Fruit fly (Drosophila melanogaster) whole organism, embryonic: Measurements from ENCODE around the gene CG13081.
A peak's percentile ranks its signal among the peaks of the same experiment; 100 is the strongest.

ENCODE experiments used
- Atf6 ChIP-seq: fragments of 200-800 bp; sonication (Bioruptor generic); IDR thresholded peaks from 2 replicates; pipeline ENCODE4 v1.3.6; 2022; ENCODE audit warnings: missing biosample characterization, missing genetic modification characterization
- B-H1 ChIP-seq: fragments of 200-800 bp; sonication (Bioruptor generic); IDR thresholded peaks from 3 replicates; pipeline ENCODE4 v1.3.6; 2022; ENCODE audit warnings: missing biosample characterization, missing genetic modification characterization
- B-H2 ChIP-seq: fragments of 200-800 bp; sonication (Bioruptor generic); optimal IDR thresholded peaks from 2 replicates; lab custom pipeline; 2018; ENCODE audit warnings: missing biosample characterization, mild to moderate bottlenecking, missing genetic modification characterization
- BEAF-32 ChIP-seq: fragments of 200-800 bp; sonication (Bioruptor generic); optimal IDR thresholded peaks from 3 replicates; lab custom pipeline; 2017; ENCODE audit warnings: missing biosample characterization, missing genetic modification characterization, mild to moderate bottlenecking, moderate library complexity, missing genetic modification reagents
- CG10267 ChIP-seq: fragments of 200-800 bp; sonication (Bioruptor generic); optimal IDR thresholded peaks from 2 replicates; lab custom pipeline; 2018; ENCODE audit warnings: missing biosample characterization, mild to moderate bottlenecking, missing genetic modification characterization, moderate library complexity
- CG13624 ChIP-seq: fragments of 200-800 bp; sonication (Bioruptor generic); optimal IDR thresholded peaks from 2 replicates; lab custom pipeline; 2016; ENCODE audit warnings: missing biosample characterization, missing genetic modification characterization
- CG14710 ChIP-seq: fragments of 200-800 bp; sonication (Bioruptor generic); optimal IDR thresholded peaks from 3 replicates; lab custom pipeline; 2019; ENCODE audit warnings: missing biosample characterization, mild to moderate bottlenecking, missing genetic modification characterization, moderate library complexity
- CG15514 ChIP-seq: fragments of 200-800 bp; sonication (Bioruptor generic); optimal IDR thresholded peaks from 3 replicates; lab custom pipeline; 2017; ENCODE audit warnings: missing biosample characterization, missing genetic modification characterization, mild to moderate bottlenecking, moderate library complexity, missing genetic modification reagents
- CG1603 ChIP-seq: fragments of 200-800 bp; sonication (Bioruptor generic); optimal IDR thresholded peaks from 2 replicates; lab custom pipeline; 2019; ENCODE audit warnings: missing biosample characterization, mild to moderate bottlenecking, missing genetic modification characterization, moderate library complexity
- CG17359 ChIP-seq: fragments of 200-800 bp; sonication (Bioruptor generic); optimal IDR thresholded peaks from 3 replicates; lab custom pipeline; 2018; ENCODE audit warnings: missing biosample characterization, mild to moderate bottlenecking, missing genetic modification characterization, moderate library complexity
- CG18599 ChIP-seq: fragments of 200-800 bp; sonication (Bioruptor generic); optimal IDR thresholded peaks from 3 replicates; lab custom pipeline; 2017; ENCODE audit warnings: missing biosample characterization, missing genetic modification characterization, mild to moderate bottlenecking, moderate library complexity, missing genetic modification reagents
- CG18619 ChIP-seq: fragments of 200-800 bp; sonication (Bioruptor generic); optimal IDR thresholded peaks from 3 replicates; lab custom pipeline; 2017; ENCODE audit warnings: missing biosample characterization, mild to moderate bottlenecking, missing genetic modification characterization
- CG2116 ChIP-seq: fragments of 200-800 bp; sonication (Bioruptor generic); optimal IDR thresholded peaks from 3 replicates; lab custom pipeline; 2018; ENCODE audit warnings: missing biosample characterization, mild to moderate bottlenecking, missing genetic modification characterization
- CG2120 ChIP-seq: fragments of 200-800 bp; sonication (Bioruptor generic); optimal IDR thresholded peaks from 3 replicates; lab custom pipeline; 2016; ENCODE audit warnings: missing biosample characterization, missing genetic modification characterization
- CG30431 ChIP-seq: fragments of 200-800 bp; sonication (Bioruptor generic); optimal IDR thresholded peaks from 2 replicates; lab custom pipeline; 2017; ENCODE audit warnings: missing biosample characterization, missing genetic modification characterization
- CG34422 ChIP-seq: fragments of 200-800 bp; sonication (Bioruptor generic); IDR thresholded peaks from 3 replicates; pipeline ENCODE4 v1.3.6; 2022; ENCODE audit warnings: missing biosample characterization, missing genetic modification characterization
- CG4617 ChIP-seq: fragments of 200-800 bp; sonication (Bioruptor generic); optimal IDR thresholded peaks from 3 replicates; lab custom pipeline; 2016; ENCODE audit warnings: missing biosample characterization, missing genetic modification characterization, borderline replicate concordance
- CG6854 ChIP-seq: fragments of 200-800 bp; sonication (Bioruptor generic); optimal IDR thresholded peaks from 3 replicates; lab custom pipeline; 2017; ENCODE audit warnings: missing biosample characterization, mild to moderate bottlenecking, missing genetic modification characterization
- CG7271 ChIP-seq: fragments of 200-800 bp; sonication (Bioruptor generic); optimal IDR thresholded peaks from 2 replicates; lab custom pipeline; 2018; ENCODE audit warnings: missing biosample characterization, mild to moderate bottlenecking, missing genetic modification characterization, moderate library complexity
- CG9437 ChIP-seq: fragments of 200-800 bp; sonication (Bioruptor generic); optimal IDR thresholded peaks from 2 replicates; lab custom pipeline; 2018; ENCODE audit warnings: missing biosample characterization, mild to moderate bottlenecking, missing genetic modification characterization
- CoRest ChIP-seq: fragments of 200-800 bp; sonication (Bioruptor generic); optimal IDR thresholded peaks from 3 replicates; lab custom pipeline; 2018; ENCODE audit warnings: missing biosample characterization, mild to moderate bottlenecking, missing genetic modification characterization, moderate library complexity
- Deaf1 ChIP-seq: fragments of 200-800 bp; optimal IDR thresholded peaks from 3 replicates; lab custom pipeline; 2019; ENCODE audit warnings: missing biosample characterization, mild to moderate bottlenecking, missing genetic modification characterization, moderate library complexity
- Dp ChIP-seq: fragments of 200-800 bp; sonication (Bioruptor generic); optimal IDR thresholded peaks from 2 replicates; lab custom pipeline; 2018; ENCODE audit warnings: missing biosample characterization, mild to moderate bottlenecking, missing genetic modification characterization, moderate library complexity
- Drgx ChIP-seq: fragments of 200-800 bp; sonication (Bioruptor generic); IDR thresholded peaks from 2 replicates; pipeline ENCODE4 v1.3.6; 2022; ENCODE audit warnings: missing biosample characterization, missing genetic modification characterization
- E2f1 ChIP-seq: fragments of 200-800 bp; sonication (Bioruptor generic); IDR thresholded peaks from 2 replicates; pipeline ENCODE4 v1.3.6; 2022; ENCODE audit warnings: missing biosample characterization, missing genetic modification characterization
- Eip74EF ChIP-seq, 2 experiments: fragments of 200-800 bp in 1 of 2; fragments of >200 bp in 1 of 2; sonication (Bioruptor generic) in 1 of 2; optimal IDR thresholded peaks; 2 replicates each; lab custom pipeline; 2017 to 2019; ENCODE audit warnings: missing biosample characterization in 2 of 2, missing genetic modification characterization in 2 of 2, mild to moderate bottlenecking in 1 of 2, moderate library complexity in 1 of 2
- Ets97D ChIP-seq: fragments of 200-800 bp; sonication (Bioruptor generic); optimal IDR thresholded peaks from 3 replicates; lab custom pipeline; 2016; ENCODE audit warnings: missing biosample characterization, missing genetic modification characterization
- HLHmδ ChIP-seq: fragments of 200-800 bp; sonication (Bioruptor generic); optimal IDR thresholded peaks from 2 replicates; lab custom pipeline; 2018; ENCODE audit warnings: missing biosample characterization, mild to moderate bottlenecking, missing genetic modification characterization, moderate library complexity
- Hr51 ChIP-seq, 2 experiments: fragments of 200-800 bp; sonication (Bioruptor generic); optimal IDR thresholded peaks; 2 replicates in 1 of 2; 3 replicates in 1 of 2; lab custom pipeline; 2016 to 2018; ENCODE audit warnings: missing biosample characterization in 2 of 2, missing genetic modification characterization in 2 of 2, mild to moderate bottlenecking in 1 of 2, moderate library complexity in 1 of 2
- MESR4 ChIP-seq: fragments of 200-800 bp; sonication (Bioruptor generic); optimal IDR thresholded peaks from 2 replicates; lab custom pipeline; 2018; ENCODE audit warnings: missing biosample characterization, mild to moderate bottlenecking, missing genetic modification characterization, moderate library complexity
- Med ChIP-seq: fragments of 200-800 bp; sonication (Bioruptor generic); peaks from one replicate; lab custom pipeline; 2016; ENCODE audit warnings: missing biosample characterization, missing genetic modification characterization, mild to moderate bottlenecking, inconsistent platforms, moderate library complexity
- Myb ChIP-seq: fragments of 200-800 bp; sonication (Bioruptor generic); optimal IDR thresholded peaks from 2 replicates; lab custom pipeline; 2016; ENCODE audit warnings: missing biosample characterization, missing genetic modification characterization
- Nf-YA ChIP-seq: fragments of 200-800 bp; sonication (Bioruptor generic); IDR thresholded peaks from 2 replicates; pipeline ENCODE4 v1.3.6; 2022; ENCODE audit warnings: missing biosample characterization, missing genetic modification characterization
- Ravus ChIP-seq: fragments of 200-800 bp; sonication (Bioruptor generic); IDR thresholded peaks from 2 replicates; pipeline ENCODE4 v1.3.6; 2022; ENCODE audit warnings: missing biosample characterization, missing genetic modification characterization
- Sry-δ ChIP-seq: fragments of 200-800 bp; sonication (Bioruptor generic); optimal IDR thresholded peaks from 2 replicates; lab custom pipeline; 2016; ENCODE audit warnings: missing biosample characterization, missing genetic modification characterization
- abd-A ChIP-seq: fragments of 200-800 bp; sonication (Bioruptor generic); optimal IDR thresholded peaks from 3 replicates; lab custom pipeline; 2019; ENCODE audit warnings: missing biosample characterization, mild to moderate bottlenecking, missing genetic modification characterization, moderate library complexity
- ash1 ChIP-seq: fragments of 200-800 bp; sonication (Bioruptor generic); optimal IDR thresholded peaks from 2 replicates; lab custom pipeline; 2018; ENCODE audit warnings: missing biosample characterization, mild to moderate bottlenecking, missing genetic modification characterization
- cad ChIP-seq: fragments of >200 bp; optimal IDR thresholded peaks from 2 replicates; lab custom pipeline; 2017; ENCODE audit warnings: missing biosample characterization, missing genetic modification characterization
- crp ChIP-seq, 2 experiments: fragments of 200-800 bp; sonication (Bioruptor generic); optimal IDR thresholded peaks; 2 replicates in 1 of 2; 3 replicates in 1 of 2; lab custom pipeline; 2017; ENCODE audit warnings: missing biosample characterization in 2 of 2, missing genetic modification characterization in 2 of 2, mild to moderate bottlenecking in 1 of 2, moderate library complexity in 1 of 2
- exex ChIP-seq: fragments of 200-800 bp; sonication (Bioruptor generic); optimal IDR thresholded peaks from 4 replicates; lab custom pipeline; 2018; ENCODE audit warnings: missing biosample characterization, mild to moderate bottlenecking, missing genetic modification characterization, moderate library complexity
- fd96Cb ChIP-seq: fragments of 200-800 bp; sonication (Bioruptor generic); optimal IDR thresholded peaks from 2 replicates; lab custom pipeline; 2018; ENCODE audit warnings: missing biosample characterization, mild to moderate bottlenecking, missing genetic modification characterization, moderate library complexity
- kay ChIP-seq: fragments of 200-800 bp; sonication (Bioruptor generic); optimal IDR thresholded peaks from 2 replicates; lab custom pipeline; 2016; ENCODE audit warnings: missing biosample characterization, missing genetic modification characterization
- lbe ChIP-seq: fragments of 200-800 bp; sonication (Bioruptor generic); optimal IDR thresholded peaks from 2 replicates; lab custom pipeline; 2016; ENCODE audit warnings: missing biosample characterization, mild to moderate bottlenecking, missing genetic modification characterization
- p53 ChIP-seq: fragments of 200-800 bp; sonication (Bioruptor generic); optimal IDR thresholded peaks from 2 replicates; lab custom pipeline; 2016; ENCODE audit warnings: missing biosample characterization, missing genetic modification characterization
- pzg ChIP-seq: fragments of 200-800 bp; sonication (Bioruptor generic); optimal IDR thresholded peaks from 3 replicates; lab custom pipeline; 2018; ENCODE audit warnings: missing biosample characterization, mild to moderate bottlenecking, missing genetic modification characterization, moderate library complexity
- sd ChIP-seq: fragments of 200-800 bp; sonication (Bioruptor generic); optimal IDR thresholded peaks from 3 replicates; lab custom pipeline; 2018; ENCODE audit warnings: missing biosample characterization, mild to moderate bottlenecking, missing genetic modification characterization, moderate library complexity
- sens ChIP-seq: fragments of 200-800 bp; sonication (Bioruptor generic); peaks from one replicate; lab custom pipeline; 2016; ENCODE audit warnings: missing biosample characterization, missing genetic modification characterization
- slou ChIP-seq: fragments of 200-800 bp; sonication (Bioruptor generic); optimal IDR thresholded peaks from 3 replicates; lab custom pipeline; 2016; ENCODE audit warnings: missing biosample characterization, missing genetic modification characterization
- stwl ChIP-seq: fragments of 200-800 bp; sonication (Bioruptor generic); optimal IDR thresholded peaks from 3 replicates; lab custom pipeline; 2018; ENCODE audit warnings: missing biosample characterization, mild to moderate bottlenecking, missing genetic modification characterization, moderate library complexity
- vvl ChIP-seq: fragments of 200-800 bp; sonication (Bioruptor generic); IDR thresholded peaks from 2 replicates; pipeline ENCODE4 v1.3.6; 2022; ENCODE audit warnings: missing biosample characterization, missing genetic modification characterization
- zen ChIP-seq: fragments of 200-800 bp; sonication (Bioruptor generic); optimal IDR thresholded peaks from 3 replicates; lab custom pipeline; 2018; ENCODE audit warnings: missing biosample characterization, mild to moderate bottlenecking, missing genetic modification characterization, moderate library complexity

CG13081 gene

DNA sequence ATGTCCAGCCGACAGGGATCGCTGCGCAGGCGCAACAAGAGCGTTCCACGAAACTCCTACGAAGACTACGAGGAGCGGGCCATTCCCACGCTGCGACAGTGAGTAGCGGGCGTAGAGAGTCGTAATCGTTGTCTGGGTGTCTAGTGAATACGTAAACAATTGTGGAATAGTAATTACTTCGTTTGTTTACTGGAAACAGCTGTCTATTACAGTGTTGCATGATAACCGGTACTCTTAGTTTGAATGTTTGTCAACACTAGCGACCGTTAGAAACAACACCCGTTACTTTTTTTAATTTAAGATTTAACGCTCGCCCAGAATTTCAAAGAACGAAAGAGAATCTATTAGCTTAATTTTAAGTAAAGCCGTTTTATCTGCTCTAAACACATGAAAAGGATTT lies 10.3 kb upstream of the CG13081 start, which contains the start of gene CG10165 (continued):
- TF ChIP-seq B-H2 (GFP tag; lab: Kevin White, UChicago): peak; percentile 23
- TF ChIP-seq Med (GFP tag; lab: Kevin White, UChicago): peak; percentile 60
- no peak for TF ChIP-seq ash1
- peak; percentile 49 for TF ChIP-seq stwl
- TF ChIP-seq Myb (GFP tag; lab: Kevin White, UChicago): peak; percentile 96
- TF ChIP-seq Nf-YA: 0 out of 2 replicates have a peak, but pooled peaks have one; percentile 22
- no peak for TF ChIP-seq E2f1
- TF ChIP-seq CG1603: peak; percentile 16
- peak; percentile 28 for TF ChIP-seq MESR4 (GFP tag; lab: Kevin White, UChicago)
- TF ChIP-seq Ets97D (GFP tag; lab: Kevin White, UChicago): peak; percentile 21
- TF ChIP-seq Dp (GFP tag; lab: Kevin White, UChicago): peak; percentile 11
- no peak for TF ChIP-seq cad (GFP tag; lab: Kevin White, UChicago)
- peak; percentile 21 for TF ChIP-seq CG2120 (GFP tag; lab: Kevin White, UChicago)
- TF ChIP-seq lbe: peak; percentile 19
- peak; percentile 12 for TF ChIP-seq BEAF-32 (GFP tag; lab: Kevin White, UChicago)
- peak; percentile 45; the same call in 1 of the 2 replicates for TF ChIP-seq Atf6 (GFP tag; lab: Robert Waterston, UW)
- TF ChIP-seq Sry-δ (GFP tag; lab: Kevin White, UChicago): peak; percentile 5
- TF ChIP-seq CG18619 (GFP tag; lab: Kevin White, UChicago): no peak
- no peak for TF ChIP-seq p53 (GFP tag; lab: Kevin White, UChicago)
- peak; percentile 4 for TF ChIP-seq CoRest
- no peak for TF ChIP-seq CG6854 (GFP tag; lab: Kevin White, UChicago)
- peak; percentile 49 to 88 for TF ChIP-seq crp (GFP tag; optimal IDR thresholded peaks at IDR 0.05; lab: Kevin White, UChicago)
- peak; percentile 22 for TF ChIP-seq CG15514 (GFP tag; lab: Kevin White, UChicago)
- peak; percentile 3 for TF ChIP-seq CG4617
- peak; percentile 70 for TF ChIP-seq sens (GFP tag; lab: Kevin White, UChicago)
- peak; percentile 47; the same call in 1 of the 2 replicates for TF ChIP-seq vvl (GFP tag; lab: Robert Waterston, UW)
- no peak for TF ChIP-seq kay (GFP tag; lab: Kevin White, UChicago)
- no peak for TF ChIP-seq Eip74EF (GFP tag; optimal IDR thresholded peaks at IDR 0.05; lab: Kevin White, UChicago)
- TF ChIP-seq CG10267: peak; percentile 94
- peak; percentile 36; the same call in 1 of the 3 replicates for TF ChIP-seq CG34422
- peak; percentile 43 for TF ChIP-seq pzg (GFP tag; lab: Kevin White, UChicago)
- TF ChIP-seq CG14710: peak; percentile 26
- TF ChIP-seq zen (tag; lab: Kevin White, UChicago): peak; percentile 56
- TF ChIP-seq CG2116: peak; percentile 95
- no peak for TF ChIP-seq B-H1
- TF ChIP-seq exex (tag; lab: Kevin White, UChicago): peak; percentile 57
- peak; percentile 56 for TF ChIP-seq CG9437 (GFP tag; lab: Kevin White, UChicago)
- no peak for TF ChIP-seq CG13624 (GFP tag; lab: Kevin White, UChicago)

DNA sequence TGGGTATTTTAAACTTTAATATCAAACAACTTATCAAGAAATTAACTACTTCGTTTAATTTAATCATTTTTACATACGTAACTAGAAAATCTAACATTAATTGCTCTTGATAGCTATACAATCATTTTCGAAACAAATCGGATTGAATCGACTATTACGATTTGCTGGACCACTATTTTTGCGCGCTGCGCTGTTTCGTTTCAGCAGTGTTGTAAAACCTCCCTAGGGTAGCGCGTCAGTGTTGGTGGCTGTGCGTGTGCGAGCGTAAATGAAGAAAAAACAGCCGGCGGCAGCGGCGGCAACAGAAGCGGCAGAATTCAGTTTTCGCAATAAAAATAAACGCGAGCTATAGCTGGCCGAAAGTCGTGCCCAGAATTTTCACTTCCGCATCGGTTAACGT lies 7.2 kb upstream of the CG13081 start, which contains the start of gene CG33116:
Gene CG33116, plus strand, starts transcription at position 233 of the 400 bp plus-strand sequence.
- peak; percentile 29 for TF ChIP-seq CG7271 (tag; lab: Kevin White, UChicago)
- TF ChIP-seq HLHmδ (GFP tag; lab: Kevin White, UChicago): peak; percentile 23
- peak; percentile 77 for TF ChIP-seq Drgx (GFP tag; lab: Robert Waterston, UW)
- peak; percentile 77 for TF ChIP-seq slou (GFP tag; lab: Kevin White, UChicago)
- peak; percentile 83 for TF ChIP-seq CG18599 (GFP tag; lab: Kevin White, UChicago)
- TF ChIP-seq sd (tag; lab: Kevin White, UChicago): peak; percentile 51
- TF ChIP-seq fd96Cb: peak; percentile 72
- no peak for TF ChIP-seq abd-A (tag; lab: Kevin White, UChicago)
- no peak for TF ChIP-seq cad (GFP tag; lab: Kevin White, UChicago)
- TF ChIP-seq CG17359 (tag; lab: Kevin White, UChicago): peak; percentile 80
- peak; percentile 70 for TF ChIP-seq CG30431
- TF ChIP-seq Deaf1: peak; percentile 42
- TF ChIP-seq CG9437 (GFP tag; lab: Kevin White, UChicago): peak; percentile 66
- TF ChIP-seq Hr51 (GFP tag; optimal IDR thresholded peaks at IDR 0.05; lab: Kevin White, UChicago): peak; percentile 75 to 76
- TF ChIP-seq Ravus (GFP tag; lab: Robert Waterston, UW): peak; percentile 10; the same call in 1 of the 2 replicates
